Worm (Caenorhabditis elegans) whole organism, L1 larva: ENCODE measurements around the gene cyp-25A4.

ENCODE experiments used
- C16A3.4 ChIP-seq: fragments of 150-350 bp; optimal IDR thresholded peaks from 2 replicates; lab custom pipeline; 2014; ENCODE audit warnings: missing biosample characterization, missing genetic modification characterization
- F16B12.6 ChIP-seq: fragments of 150-350 bp; optimal IDR thresholded peaks from 2 replicates; lab custom pipeline; 2014; ENCODE audit warnings: missing biosample characterization, missing genetic modification characterization
- Y116A8C.19 ChIP-seq: sonication (generic microtip); optimal IDR thresholded peaks from 2 replicates; lab custom pipeline; 2016; ENCODE audit warnings: missing compliant biosample characterization, missing genetic modification characterization, borderline replicate concordance
- aha-1 ChIP-seq: fragments of 150-350 bp; optimal IDR thresholded peaks from 2 replicates; lab custom pipeline; 2014; ENCODE audit warnings: missing biosample characterization, missing genetic modification characterization
- alr-1 ChIP-seq: fragments of 200-800 bp; sonication (Bioruptor generic); optimal IDR thresholded peaks from 2 replicates; lab custom pipeline; 2018; ENCODE audit warnings: borderline replicate concordance, mild to moderate bottlenecking, missing genetic modification characterization, missing compliant biosample characterization
- ama-1 ChIP-seq: fragments of 150-350 bp; optimal IDR thresholded peaks from 2 replicates; lab custom pipeline; 2014
- blmp-1 ChIP-seq: fragments of 150-350 bp; optimal IDR thresholded peaks from 2 replicates; lab custom pipeline; 2014; ENCODE audit warnings: missing biosample characterization, missing genetic modification characterization
- ces-1 ChIP-seq: fragments of 150-350 bp; optimal IDR thresholded peaks from 2 replicates; lab custom pipeline; 2014; ENCODE audit warnings: missing biosample characterization, missing genetic modification reagents, missing genetic modification characterization
- dsc-1 ChIP-seq: sonication (generic microtip); optimal IDR thresholded peaks from 2 replicates; lab custom pipeline; 2016; ENCODE audit warnings: mild to moderate bottlenecking, missing genetic modification characterization, missing compliant biosample characterization
- efl-1 ChIP-seq, 4 experiments: fragments of 150-350 bp; optimal IDR thresholded peaks in 3 of 4; peaks in 1 of 4; 1 replicate in 1 of 4; 2 replicates in 3 of 4; lab custom pipeline; 2014; ENCODE audit warnings: missing biosample characterization in 2 of 4, missing genetic modification characterization in 2 of 4, missing genetic modification reagents in 2 of 4
- elt-2 ChIP-seq: sonication (generic microtip); optimal IDR thresholded peaks from 2 replicates; lab custom pipeline; 2016; ENCODE audit warnings: missing genetic modification characterization, mild to moderate bottlenecking, inconsistent platforms, missing compliant biosample characterization, missing genetic modification reagents
- elt-3 ChIP-seq, 6 experiments: fragments of 150-350 bp in 1 of 6; sonication (generic microtip); optimal IDR thresholded peaks; 2 replicates each; lab custom pipeline; 2017 to 2018; ENCODE audit warnings: missing biosample characterization in 6 of 6, missing genetic modification characterization in 6 of 6, inconsistent platforms in 1 of 6
- fkh-10 ChIP-seq: sonication (generic microtip); optimal IDR thresholded peaks from 2 replicates; lab custom pipeline; 2017; ENCODE audit warnings: missing biosample characterization, missing genetic modification reagents, missing genetic modification characterization
- fkh-4 ChIP-seq: sonication (generic microtip); optimal IDR thresholded peaks from 2 replicates; lab custom pipeline; 2016; ENCODE audit warnings: missing compliant biosample characterization, missing genetic modification characterization, borderline replicate concordance
- fkh-8 ChIP-seq: sonication (generic microtip); optimal IDR thresholded peaks from 2 replicates; lab custom pipeline; 2016; ENCODE audit warnings: mild to moderate bottlenecking, missing genetic modification characterization, missing compliant biosample characterization
- fos-1 ChIP-seq: fragments of 150-350 bp; optimal IDR thresholded peaks from 2 replicates; lab custom pipeline; 2014; ENCODE audit warnings: missing biosample characterization, missing genetic modification characterization
- grh-1 ChIP-seq: fragments of 200-800 bp; sonication (Bioruptor generic); IDR thresholded peaks from 2 replicates; pipeline ENCODE4 v1.3.6; 2022; ENCODE audit warnings: missing genetic modification reagents, missing genetic modification characterization, missing compliant biosample characterization
- hlh-17 ChIP-seq: fragments of 200-800 bp; sonication (Bioruptor generic); optimal IDR thresholded peaks from 2 replicates; lab custom pipeline; 2018; ENCODE audit warnings: missing genetic modification characterization, mild to moderate bottlenecking, missing compliant biosample characterization, moderate library complexity, borderline replicate concordance
- hpl-2 ChIP-seq: fragments of 150-350 bp; optimal IDR thresholded peaks from 2 replicates; lab custom pipeline; 2014; ENCODE audit warnings: missing biosample characterization, missing genetic modification reagents, missing genetic modification characterization
- irx-1 ChIP-seq: sonication (generic microtip); optimal IDR thresholded peaks from 2 replicates; lab custom pipeline; 2016; ENCODE audit warnings: missing genetic modification characterization, missing compliant biosample characterization
- lin-13 ChIP-seq: fragments of 150-350 bp; optimal IDR thresholded peaks from 2 replicates; lab custom pipeline; 2014; ENCODE audit warnings: missing biosample characterization, missing genetic modification reagents, missing genetic modification characterization
- lin-15B ChIP-seq: fragments of 150-350 bp; sonication (generic microtip); optimal IDR thresholded peaks from 3 replicates; lab custom pipeline; 2014; ENCODE audit warnings: missing biosample characterization, missing genetic modification characterization
- lin-35 ChIP-seq, 2 experiments: fragments of 150-350 bp; optimal IDR thresholded peaks; 2 replicates each; lab custom pipeline; 2014; ENCODE audit warnings: missing biosample characterization in 2 of 2, missing genetic modification characterization in 2 of 2, missing genetic modification reagents in 2 of 2
- lir-3 ChIP-seq: sonication (generic microtip); optimal IDR thresholded peaks from 2 replicates; lab custom pipeline; 2016; ENCODE audit warnings: mild to moderate bottlenecking, missing genetic modification characterization, moderate library complexity, missing compliant biosample characterization; ENCODE audit not compliant: poor library complexity
- mab-9 ChIP-seq: fragments of 200-800 bp; sonication (Bioruptor generic); IDR thresholded peaks from 2 replicates; pipeline ENCODE4 v1.3.6; 2022; ENCODE audit warnings: missing genetic modification reagents, missing genetic modification characterization, missing compliant biosample characterization
- mef-2 ChIP-seq: fragments of 150-350 bp; optimal IDR thresholded peaks from 2 replicates; lab custom pipeline; 2014; ENCODE audit warnings: missing biosample characterization, missing genetic modification characterization
- mep-1 ChIP-seq: fragments of 150-350 bp; optimal IDR thresholded peaks from 2 replicates; lab custom pipeline; 2014; ENCODE audit warnings: missing biosample characterization, missing genetic modification characterization
- nhr-11 ChIP-seq: fragments of 150-350 bp; optimal IDR thresholded peaks from 2 replicates; lab custom pipeline; 2014; ENCODE audit warnings: missing biosample characterization, missing genetic modification characterization
- nhr-19 ChIP-seq: fragments of 200-800 bp; sonication (Bioruptor generic); conservative IDR thresholded peaks from 2 replicates; pipeline ENCODE4 v1.3.6; 2022; ENCODE audit warnings: missing genetic modification characterization, missing compliant biosample characterization
- nhr-20 ChIP-seq: sonication (generic microtip); optimal IDR thresholded peaks from 2 replicates; lab custom pipeline; 2016; ENCODE audit warnings: mild to moderate bottlenecking, missing genetic modification characterization, missing compliant biosample characterization
- nhr-237 ChIP-seq: fragments of 150-350 bp; optimal IDR thresholded peaks from 2 replicates; lab custom pipeline; 2014; ENCODE audit warnings: missing biosample characterization, missing genetic modification characterization
- nhr-28 ChIP-seq: fragments of 150-350 bp; optimal IDR thresholded peaks from 2 replicates; lab custom pipeline; 2014; ENCODE audit warnings: missing biosample characterization, missing genetic modification characterization
- nhr-47 ChIP-seq: sonication (generic microtip); optimal IDR thresholded peaks from 2 replicates; lab custom pipeline; 2016; ENCODE audit warnings: mild to moderate bottlenecking, missing genetic modification characterization, moderate library complexity, missing compliant biosample characterization
- nhr-71 ChIP-seq: sonication (generic microtip); optimal IDR thresholded peaks from 2 replicates; lab custom pipeline; 2016; ENCODE audit warnings: mild to moderate bottlenecking, missing genetic modification characterization, moderate library complexity, missing compliant biosample characterization
- nhr-76 ChIP-seq: sonication (generic microtip); optimal IDR thresholded peaks from 2 replicates; lab custom pipeline; 2017; ENCODE audit warnings: missing biosample characterization, missing genetic modification characterization
- nhr-77 ChIP-seq: fragments of 150-350 bp; optimal IDR thresholded peaks from 2 replicates; lab custom pipeline; 2014; ENCODE audit warnings: missing biosample characterization, missing genetic modification characterization
- nhr-85 ChIP-seq: sonication (generic microtip); peaks from one replicate; lab custom pipeline; 2016; ENCODE audit warnings: missing genetic modification characterization, inconsistent platforms, missing compliant biosample characterization
- nhr-90 ChIP-seq: sonication (generic microtip); optimal IDR thresholded peaks from 2 replicates; lab custom pipeline; 2016; ENCODE audit warnings: mild to moderate bottlenecking, missing genetic modification characterization, missing compliant biosample characterization; ENCODE audit not compliant: poor library complexity
- pag-3 ChIP-seq: sonication (generic microtip); optimal IDR thresholded peaks from 2 replicates; lab custom pipeline; 2017; ENCODE audit warnings: missing genetic modification characterization, mild to moderate bottlenecking, missing compliant biosample characterization, antibody characterized with exemption, borderline replicate concordance; ENCODE audit not compliant: insufficient read depth
- pax-3 ChIP-seq: fragments of 200-800 bp; sonication (Bioruptor generic); optimal IDR thresholded peaks from 2 replicates; lab custom pipeline; 2018; ENCODE audit warnings: mild to moderate bottlenecking, missing genetic modification characterization, moderate library complexity, missing compliant biosample characterization
- pqm-1 ChIP-seq: sonication (generic microtip); optimal IDR thresholded peaks from 3 replicates; lab custom pipeline; 2017; ENCODE audit warnings: missing biosample characterization, missing genetic modification characterization
- rnt-1 ChIP-seq: sonication (generic microtip); optimal IDR thresholded peaks from 2 replicates; lab custom pipeline; 2016; ENCODE audit warnings: mild to moderate bottlenecking, missing genetic modification characterization, moderate library complexity, missing compliant biosample characterization
- snu-23 ChIP-seq: sonication (generic microtip); optimal IDR thresholded peaks from 2 replicates; lab custom pipeline; 2016; ENCODE audit warnings: missing genetic modification characterization, missing compliant biosample characterization
- sptf-1 ChIP-seq: fragments of 150-350 bp; optimal IDR thresholded peaks from 2 replicates; lab custom pipeline; 2014; ENCODE audit warnings: missing biosample characterization, missing genetic modification characterization
- sup-37 ChIP-seq: fragments of 200-800 bp; sonication (Bioruptor generic); optimal IDR thresholded peaks from 2 replicates; lab custom pipeline; 2018; ENCODE audit warnings: mild to moderate bottlenecking, missing genetic modification characterization, missing compliant biosample characterization
- swsn-7 ChIP-seq: sonication (generic microtip); optimal IDR thresholded peaks from 2 replicates; lab custom pipeline; 2016; ENCODE audit warnings: missing genetic modification characterization, missing compliant biosample characterization
- tbx-2 ChIP-seq: sonication (generic microtip); optimal IDR thresholded peaks from 2 replicates; lab custom pipeline; 2016; ENCODE audit warnings: missing genetic modification characterization, missing compliant biosample characterization
- unc-130 ChIP-seq: fragments of 150-350 bp; optimal IDR thresholded peaks from 2 replicates; lab custom pipeline; 2017; ENCODE audit warnings: missing biosample characterization, missing genetic modification characterization, inconsistent platforms
- unc-62 ChIP-seq: fragments of 150-350 bp; optimal IDR thresholded peaks from 2 replicates; lab custom pipeline; 2014; ENCODE audit warnings: missing biosample characterization, missing genetic modification reagents, missing genetic modification characterization
- unc-86 ChIP-seq: sonication (generic microtip); optimal IDR thresholded peaks from 2 replicates; lab custom pipeline; 2016; ENCODE audit warnings: missing genetic modification characterization, missing compliant biosample characterization
- unc-98 ChIP-seq: fragments of 200-800 bp; sonication (Bioruptor generic); IDR thresholded peaks from 2 replicates; pipeline ENCODE4 v1.3.6; 2022; ENCODE audit warnings: missing genetic modification characterization, missing compliant biosample characterization
- ztf-11 ChIP-seq, 2 experiments: sonication (generic microtip); optimal IDR thresholded peaks; 2 replicates each; lab custom pipeline; 2016 to 2017; ENCODE audit warnings: missing genetic modification characterization in 2 of 2, missing biosample characterization in 1 of 2, missing compliant biosample characterization in 1 of 2

The cyp-25A4 gene

ce11 chrIII:3862918-3863385 is 11.1 kb upstream of the cyp-25A4 start, which contains the start of gene brc-1:
TSS of gene brc-1 (minus strand) at chrIII:3862968.
- peak; percentile 50 for TF ChIP-seq mef-2
- TF ChIP-seq pqm-1 (tag; lab: Kevin White, UChicago), result no peak
- no peak for TF ChIP-seq nhr-76 (tag; lab: Kevin White, UChicago)
- peak; percentile 78 for TF ChIP-seq mab-9
- TF ChIP-seq fos-1 (tag; lab: Kevin White, UChicago), result peak; percentile 69
- TF ChIP-seq efl-1 (optimal IDR thresholded peaks at IDR 0.05; lab: Kevin White, UChicago), result peak; percentile 88 to 96
- peak; percentile 96 to 99 for TF ChIP-seq efl-1 (GFP tag; optimal IDR thresholded peaks at IDR 0.05 in 1 of 2; lab: Kevin White, UChicago)
- TF ChIP-seq dsc-1, result peak; percentile 82
- peak; percentile 70 for TF ChIP-seq nhr-90 (tag; lab: Kevin White, UChicago)
- peak; percentile 85 for TF ChIP-seq C16A3.4 (tag; lab: Kevin White, UChicago)
- no peak for TF ChIP-seq ces-1 (GFP tag; lab: Kevin White, UChicago)
- peak; percentile 72 for TF ChIP-seq nhr-77
- TF ChIP-seq nhr-85 (tag; lab: Kevin White, UChicago), result peak; percentile 81
- peak; percentile 57; the same call in 1 of the 2 replicates for TF ChIP-seq unc-98 (GFP tag; lab: Robert Waterston, UW)
- peak; percentile 96 for TF ChIP-seq fkh-8 (tag; lab: Kevin White, UChicago)
- peak; percentile 2 for TF ChIP-seq fkh-4
- no peak for TF ChIP-seq pag-3 (tag; lab: Kevin White, UChicago)
- TF ChIP-seq hlh-17, result no peak
- peak; percentile 51 for TF ChIP-seq grh-1 (GFP tag; lab: Robert Waterston, UW)
- peak; percentile 87 for TF ChIP-seq fkh-10 (GFP tag; lab: Kevin White, UChicago)
- peak; percentile 65 for TF ChIP-seq elt-2 (tag; lab: Kevin White, UChicago)
- TF ChIP-seq nhr-11 (tag; lab: Kevin White, UChicago), result peak; percentile 53
- TF ChIP-seq nhr-71 (tag; lab: Kevin White, UChicago), result peak; percentile 94
- no peak for TF ChIP-seq aha-1 (tag; lab: Kevin White, UChicago)
- peak; percentile 86 for TF ChIP-seq unc-86
- TF ChIP-seq lir-3 (tag; lab: Kevin White, UChicago), result peak; percentile 78
- TF ChIP-seq unc-130 (tag; lab: Kevin White, UChicago), result peak; percentile 71
- TF ChIP-seq sup-37 (GFP tag; lab: Kevin White, UChicago), result peak; percentile 54
- no peak for TF ChIP-seq unc-62 (GFP tag; lab: Kevin White, UChicago)
- peak; percentile 88 for TF ChIP-seq lin-15B (tag; lab: Kevin White, UChicago)
- TF ChIP-seq mep-1 (tag; lab: Kevin White, UChicago), result peak; percentile 78
- TF ChIP-seq tbx-2 (tag; lab: Kevin White, UChicago), result peak; percentile 83
- no peak for TF ChIP-seq Y116A8C.19
- TF ChIP-seq ama-1, result peak; percentile 71
- peak; percentile 74 for TF ChIP-seq nhr-237 (tag; lab: Kevin White, UChicago)
- peak; percentile 80 for TF ChIP-seq irx-1 (tag; lab: Kevin White, UChicago)
- no peak for TF ChIP-seq alr-1 (tag; lab: Kevin White, UChicago)
- TF ChIP-seq hpl-2 (GFP tag; lab: Kevin White, UChicago), result no peak
- no peak for TF ChIP-seq nhr-28
- peak in 1 of 2 experiments; percentile 36 for TF ChIP-seq ztf-11 (tag; optimal IDR thresholded peaks at IDR 0.05; lab: Kevin White, UChicago)
- peak; percentile 100 for TF ChIP-seq nhr-19
- peak; percentile 72 for TF ChIP-seq blmp-1 (tag; lab: Kevin White, UChicago)
- peak; percentile 74 for TF ChIP-seq F16B12.6 (tag; lab: Kevin White, UChicago)
- peak; percentile 84 for TF ChIP-seq pax-3 (tag; lab: Kevin White, UChicago)
- TF ChIP-seq sptf-1, result no peak
- TF ChIP-seq rnt-1 (tag; lab: Kevin White, UChicago), result peak; percentile 88
- peak; percentile 82 for TF ChIP-seq swsn-7 (tag; lab: Kevin White, UChicago)
- peak; percentile 91 for TF ChIP-seq nhr-47 (tag; lab: Kevin White, UChicago)
- TF ChIP-seq elt-3 (tag; optimal IDR thresholded peaks at IDR 0.05; lab: Kevin White, UChicago), result peak in 3 of 6 experiments; percentile 3 to 74 (median 64)
- TF ChIP-seq lin-13, result peak; percentile 83
- TF ChIP-seq lin-35 (GFP tag; optimal IDR thresholded peaks at IDR 0.05; lab: Kevin White, UChicago), result peak; percentile 96 to 97
- TF ChIP-seq snu-23 (GFP tag; lab: Kevin White, UChicago), result peak; percentile 90
- peak; percentile 87 for TF ChIP-seq nhr-20 (tag; lab: Kevin White, UChicago)
